Worm (Caenorhabditis elegans) whole organism, young adult: Measurements from ENCODE around the gene Y12A6A.1.

ENCODE experiments used
- B0261.1 ChIP-seq: sonication (generic microtip); optimal IDR thresholded peaks from 2 replicates; lab custom pipeline; 2016; ENCODE audit warnings: mild to moderate bottlenecking, missing genetic modification characterization, moderate library complexity, missing compliant biosample characterization
- D2030.7 ChIP-seq: fragments of 200-800 bp; sonication (Bioruptor generic); IDR thresholded peaks from 2 replicates; pipeline ENCODE4 v1.3.6; 2022; ENCODE audit warnings: missing genetic modification reagents, missing genetic modification characterization, missing compliant biosample characterization
- F23B12.7 ChIP-seq: sonication (generic microtip); optimal IDR thresholded peaks from 2 replicates; lab custom pipeline; 2017; ENCODE audit warnings: missing genetic modification characterization, mild to moderate bottlenecking, missing compliant biosample characterization, antibody characterized with exemption, moderate library complexity; ENCODE audit not compliant: insufficient read depth
- K11D2.4 ChIP-seq: fragments of 200-800 bp; sonication (Bioruptor generic); IDR thresholded peaks from 2 replicates; pipeline ENCODE4 v1.3.6; 2022; ENCODE audit warnings: missing genetic modification reagents, missing genetic modification characterization, missing compliant biosample characterization
- Y95B8A.8 ChIP-seq: fragments of 200-800 bp; sonication (Bioruptor generic); IDR thresholded peaks from 2 replicates; pipeline ENCODE4 v1.3.6; 2022; ENCODE audit warnings: missing genetic modification reagents, missing genetic modification characterization, missing compliant biosample characterization
- ZK185.1 ChIP-seq: sonication (generic microtip); optimal IDR thresholded peaks from 2 replicates; lab custom pipeline; 2016; ENCODE audit warnings: mild to moderate bottlenecking, missing genetic modification characterization, missing compliant biosample characterization; ENCODE audit not compliant: poor library complexity, severe bottlenecking
- akir-1 ChIP-seq: fragments of 200-800 bp; sonication (Bioruptor generic); optimal IDR thresholded peaks from 2 replicates; lab custom pipeline; 2018; ENCODE audit warnings: mild to moderate bottlenecking, missing genetic modification characterization, moderate library complexity, missing compliant biosample characterization
- attf-5 ChIP-seq: fragments of 200-800 bp; sonication (Bioruptor generic); optimal IDR thresholded peaks from 2 replicates; lab custom pipeline; 2018; ENCODE audit warnings: mild to moderate bottlenecking, missing genetic modification characterization, missing compliant biosample characterization
- attf-6 ChIP-seq: fragments of 200-800 bp; sonication (Bioruptor generic); IDR thresholded peaks from 2 replicates; pipeline ENCODE4 v1.3.6; 2022; ENCODE audit warnings: missing genetic modification reagents, missing genetic modification characterization, missing compliant biosample characterization
- bed-1 ChIP-seq: fragments of 200-800 bp; sonication (Bioruptor generic); IDR thresholded peaks from 2 replicates; pipeline ENCODE4 v1.3.6; 2022; ENCODE audit warnings: missing genetic modification reagents, missing genetic modification characterization, missing compliant biosample characterization
- bed-2 ChIP-seq: fragments of 200-800 bp; sonication (Bioruptor generic); IDR thresholded peaks from 2 replicates; pipeline ENCODE4 v1.3.6; 2022; ENCODE audit warnings: missing genetic modification reagents, missing genetic modification characterization, missing compliant biosample characterization
- cebp-1 ChIP-seq, 2 experiments: fragments of 200-800 bp in 1 of 2; sonication (Bioruptor generic) in 1 of 2; sonication (generic microtip) in 1 of 2; IDR thresholded peaks in 1 of 2; optimal IDR thresholded peaks in 1 of 2; 2 replicates each; pipeline versions ENCODE4 v1.3.6 to Lab custom; 2017 to 2022; ENCODE audit warnings: missing compliant biosample characterization in 2 of 2, missing genetic modification characterization in 2 of 2, mild to moderate bottlenecking in 1 of 2, missing genetic modification reagents in 1 of 2, moderate library complexity in 1 of 2
- dpff-1 ChIP-seq: sonication (generic microtip); optimal IDR thresholded peaks from 2 replicates; lab custom pipeline; 2017; ENCODE audit warnings: mild to moderate bottlenecking, missing genetic modification characterization, missing compliant biosample characterization
- egl-18 ChIP-seq: fragments of 200-800 bp; sonication (Bioruptor generic); IDR thresholded peaks from 2 replicates; pipeline ENCODE4 v1.3.6; 2022; ENCODE audit warnings: missing genetic modification reagents, missing genetic modification characterization, missing compliant biosample characterization
- egrh-3 ChIP-seq: fragments of 200-800 bp; sonication (Bioruptor generic); IDR thresholded peaks from 2 replicates; pipeline ENCODE4 v1.3.6; 2022; ENCODE audit warnings: missing genetic modification reagents, missing genetic modification characterization, missing compliant biosample characterization
- hlh-12 ChIP-seq: sonication (generic microtip); optimal IDR thresholded peaks from 2 replicates; lab custom pipeline; 2016; ENCODE audit warnings: missing genetic modification characterization, missing compliant biosample characterization
- hlh-26 ChIP-seq: fragments of 200-800 bp; sonication (Bioruptor generic); conservative IDR thresholded peaks from 2 replicates; pipeline ENCODE4 v1.3.6; 2022; ENCODE audit warnings: missing genetic modification reagents, missing genetic modification characterization, missing compliant biosample characterization
- hmg-1.2 ChIP-seq: fragments of 200-800 bp; sonication (Bioruptor generic); IDR thresholded peaks from 2 replicates; pipeline ENCODE4 v1.3.6; 2022; ENCODE audit warnings: missing genetic modification reagents, missing genetic modification characterization, missing compliant biosample characterization
- lin-26 ChIP-seq: fragments of 200-800 bp; sonication (Bioruptor generic); IDR thresholded peaks from 2 replicates; pipeline ENCODE4 v1.3.6; 2022; ENCODE audit warnings: missing genetic modification reagents, missing genetic modification characterization, missing compliant biosample characterization
- lsy-27 ChIP-seq: sonication (generic microtip); optimal IDR thresholded peaks from 2 replicates; lab custom pipeline; 2017; ENCODE audit warnings: missing genetic modification characterization, mild to moderate bottlenecking, missing compliant biosample characterization, antibody characterized with exemption, missing genotype, borderline replicate concordance; ENCODE audit not compliant: insufficient read depth
- madf-3 ChIP-seq: fragments of 200-800 bp; sonication (Bioruptor generic); IDR thresholded peaks from 2 replicates; pipeline ENCODE4 v1.3.6; 2022; ENCODE audit warnings: missing genetic modification reagents, missing genetic modification characterization, missing compliant biosample characterization
- mcd-1 ChIP-seq: fragments of 200-800 bp; sonication (Bioruptor generic); IDR thresholded peaks from 2 replicates; pipeline ENCODE4 v1.3.6; 2022; ENCODE audit warnings: missing genetic modification reagents, missing genetic modification characterization, missing compliant biosample characterization
- mes-4 ChIP-seq: sonication (generic microtip); optimal IDR thresholded peaks from 2 replicates; lab custom pipeline; 2016; ENCODE audit warnings: missing genotype, missing genetic modification characterization, missing compliant biosample characterization
- nfya-2 ChIP-seq: fragments of 200-800 bp; sonication (Bioruptor generic); IDR thresholded peaks from 2 replicates; pipeline ENCODE4 v1.3.6; 2022; ENCODE audit warnings: missing genetic modification reagents, missing genetic modification characterization, missing compliant biosample characterization
- nfyb-1 ChIP-seq: fragments of 200-800 bp; sonication (Bioruptor generic); IDR thresholded peaks from 2 replicates; pipeline ENCODE4 v1.3.6; 2022; ENCODE audit warnings: missing genetic modification reagents, missing genetic modification characterization, missing compliant biosample characterization
- nhr-27 ChIP-seq: fragments of 200-800 bp; sonication (Bioruptor generic); optimal IDR thresholded peaks from 2 replicates; lab custom pipeline; 2018; ENCODE audit warnings: mild to moderate bottlenecking, missing genetic modification characterization, moderate library complexity, missing compliant biosample characterization
- pha-4 ChIP-seq: fragments of 150-350 bp; sonication (generic microtip); optimal IDR thresholded peaks from 2 replicates; lab custom pipeline; 2014; ENCODE audit warnings: missing biosample characterization, missing genetic modification reagents, missing genetic modification characterization
- rcor-1 ChIP-seq: fragments of 200-800 bp; sonication (Bioruptor generic); IDR thresholded peaks from 2 replicates; pipeline ENCODE4 v1.3.6; 2022; ENCODE audit warnings: missing genetic modification reagents, missing genetic modification characterization, missing compliant biosample characterization
- rpc-1 ChIP-seq, 2 experiments: fragments of 150-350 bp in 1 of 2; sonication (generic microtip) in 1 of 2; optimal IDR thresholded peaks; 2 replicates each; lab custom pipeline; 2014 to 2018; ENCODE audit warnings: missing biosample characterization in 1 of 2, missing genetic modification characterization in 1 of 2, missing genetic modification reagents in 1 of 2, missing genotype in 1 of 2
- sea-2 ChIP-seq: fragments of 200-800 bp; sonication (Bioruptor generic); IDR thresholded peaks from 2 replicates; pipeline ENCODE4 v1.3.6; 2022; ENCODE audit warnings: missing genetic modification characterization, missing compliant biosample characterization
- snpc-1.3 ChIP-seq: sonication (generic microtip); optimal IDR thresholded peaks from 2 replicates; lab custom pipeline; 2017; ENCODE audit warnings: missing genetic modification characterization, mild to moderate bottlenecking, missing compliant biosample characterization, antibody characterized with exemption, moderate library complexity, missing genotype, missing genetic modification reagents; ENCODE audit not compliant: insufficient read depth
- snpc-3.4 ChIP-seq: sonication (generic microtip); optimal IDR thresholded peaks from 2 replicates; lab custom pipeline; 2017; ENCODE audit warnings: missing genetic modification characterization, mild to moderate bottlenecking, missing compliant biosample characterization, antibody characterized with exemption, moderate library complexity, missing genotype, missing genetic modification reagents
- ztf-18 ChIP-seq: sonication (generic microtip); optimal IDR thresholded peaks from 2 replicates; lab custom pipeline; 2016; ENCODE audit warnings: missing genotype, mild to moderate bottlenecking, missing genetic modification characterization, missing compliant biosample characterization
- ztf-3 ChIP-seq: fragments of 200-800 bp; sonication (Bioruptor generic); optimal IDR thresholded peaks from 2 replicates; lab custom pipeline; 2018; ENCODE audit warnings: mild to moderate bottlenecking, missing genetic modification characterization, missing compliant biosample characterization

Y12A6A.1 gene

ce11 chrX:13638351-13638958 is 16.9 kb upstream of the Y12A6A.1 start:
- no peak for TF ChIP-seq mcd-1 (GFP tag; lab: Robert Waterston, UW)
- TF ChIP-seq hlh-26 = no peak
- TF ChIP-seq cebp-1 (GFP tag; IDR thresholded peaks at IDR 0.05; lab: Robert Waterston, UW) = no peak
- TF ChIP-seq cebp-1 (tag; optimal IDR thresholded peaks at IDR 0.05; lab: Kevin White, UChicago) = no peak
- no peak for TF ChIP-seq nfya-2 (GFP tag; lab: Robert Waterston, UW)
- TF ChIP-seq ztf-18 (tag; lab: Kevin White, UChicago) = no peak
- 0 out of 2 replicates have a peak, but pooled peaks have one; percentile 40 for TF ChIP-seq madf-3 (GFP tag; lab: Robert Waterston, UW)
- no peak for TF ChIP-seq ZK185.1 (tag; lab: Kevin White, UChicago)
- no peak for TF ChIP-seq K11D2.4
- TF ChIP-seq, all 124 proteins: peak for 1

ce11 chrX:13637526-13637925 is 16.0 kb upstream of the Y12A6A.1 start:
- no peak for TF ChIP-seq pha-4
- TF ChIP-seq D2030.7 (GFP tag; lab: Robert Waterston, UW) = no peak
- no peak for TF ChIP-seq B0261.1 (tag; lab: Kevin White, UChicago)
- no peak for TF ChIP-seq lin-26 (GFP tag; lab: Robert Waterston, UW)
- no peak for TF ChIP-seq attf-6 (GFP tag; lab: Robert Waterston, UW)
- TF ChIP-seq dpff-1 (tag; lab: Kevin White, UChicago) = no peak
- no peak for TF ChIP-seq mes-4
- TF ChIP-seq rcor-1 (GFP tag; lab: Robert Waterston, UW) = no peak
- TF ChIP-seq F23B12.7 (tag; lab: Kevin White, UChicago) = no peak
- no peak for TF ChIP-seq hlh-12 (tag; lab: Kevin White, UChicago)
- no peak for TF ChIP-seq akir-1 (GFP tag; lab: Kevin White, UChicago)
- no peak for TF ChIP-seq nhr-27

DNA sequence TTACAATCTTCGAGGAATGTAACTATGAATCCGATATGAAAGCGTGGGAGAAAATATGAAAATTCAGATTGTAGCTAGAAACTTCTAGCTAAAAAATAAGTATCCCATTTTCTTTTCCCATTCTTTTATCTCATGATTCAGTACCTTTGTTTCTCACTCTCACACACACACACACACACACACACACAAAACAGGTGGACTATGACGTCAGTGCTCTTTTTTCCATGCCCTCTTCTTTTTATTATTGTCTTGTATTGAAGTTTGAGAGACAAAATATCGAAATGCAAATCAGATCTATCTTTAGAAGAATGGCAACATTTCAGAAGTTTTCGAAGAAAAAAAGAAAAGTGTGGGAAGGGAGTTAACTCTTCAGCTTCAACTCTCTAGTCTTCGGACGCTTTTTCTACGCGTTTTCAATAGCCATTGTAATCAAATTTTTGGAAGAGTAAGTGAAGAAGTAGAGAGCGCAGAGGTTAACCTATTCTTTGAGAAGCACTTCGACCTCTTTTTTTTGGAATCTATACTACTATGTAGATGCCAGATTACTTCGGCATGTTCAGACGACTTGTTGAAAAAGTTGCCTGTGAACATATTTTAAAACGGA is 12.4 kb upstream of the Y12A6A.1 start:
- TF ChIP-seq snpc-1.3 = no peak
- no peak for TF ChIP-seq akir-1 (GFP tag; lab: Kevin White, UChicago)
- no peak for TF ChIP-seq K11D2.4
- no peak for TF ChIP-seq rpc-1 (optimal IDR thresholded peaks at IDR 0.05; lab: Kevin White, UChicago)
- no peak for TF ChIP-seq rpc-1 (tag; optimal IDR thresholded peaks at IDR 0.05; lab: Kevin White, UChicago)
- TF ChIP-seq nfyb-1 = no peak
- TF ChIP-seq ztf-3 = no peak
- no peak for TF ChIP-seq bed-2
- TF ChIP-seq egrh-3 (GFP tag; lab: Robert Waterston, UW) = no peak
- no peak for TF ChIP-seq lsy-27
- no peak for TF ChIP-seq sea-2 (GFP tag; lab: Robert Waterston, UW)
- no peak for TF ChIP-seq madf-3 (GFP tag; lab: Robert Waterston, UW)
- TF ChIP-seq egl-18 (GFP tag; lab: Robert Waterston, UW) = no peak
- TF ChIP-seq snpc-3.4 (tag; lab: Kevin White, UChicago) = no peak
- TF ChIP-seq dpff-1 (tag; lab: Kevin White, UChicago) = no peak
- TF ChIP-seq Y95B8A.8 (GFP tag; lab: Robert Waterston, UW) = no peak
- no peak for TF ChIP-seq attf-5 (GFP tag; lab: Kevin White, UChicago)
- no peak for TF ChIP-seq hmg-1.2 (GFP tag; lab: Robert Waterston, UW)
- no peak for TF ChIP-seq bed-1 (GFP tag; lab: Robert Waterston, UW)
- no peak for TF ChIP-seq cebp-1 (GFP tag; IDR thresholded peaks at IDR 0.05; lab: Robert Waterston, UW)
- TF ChIP-seq cebp-1 (tag; optimal IDR thresholded peaks at IDR 0.05; lab: Kevin White, UChicago) = no peak
